Worm (Caenorhabditis elegans) whole organism, early embryonic: Measurements from ENCODE around the gene Y39G8B.9.

Experiments used
- B0310.2 ChIP-seq: sonication (generic microtip); optimal IDR thresholded peaks from 2 replicates; lab custom pipeline; 2016; ENCODE audit warnings: mild to moderate bottlenecking, missing genetic modification characterization, missing compliant biosample characterization
- F13C5.2 ChIP-seq: sonication (generic microtip); optimal IDR thresholded peaks from 2 replicates; lab custom pipeline; 2017; ENCODE audit warnings: mild to moderate bottlenecking, missing genetic modification characterization, inconsistent platforms, missing compliant biosample characterization
- aly-1 ChIP-seq: sonication (generic microtip); optimal IDR thresholded peaks from 2 replicates; lab custom pipeline; 2016; ENCODE audit warnings: missing genetic modification characterization, missing compliant biosample characterization
- ama-1 ChIP-seq: fragments of 150-350 bp; optimal IDR thresholded peaks from 2 replicates; lab custom pipeline; 2014
- ceh-13 ChIP-seq: fragments of 200-800 bp; sonication (Bioruptor generic); optimal IDR thresholded peaks from 2 replicates; lab custom pipeline; 2018; ENCODE audit warnings: mild to moderate bottlenecking, missing genetic modification characterization, missing compliant biosample characterization
- ceh-36 ChIP-seq: sonication (generic microtip); optimal IDR thresholded peaks from 2 replicates; lab custom pipeline; 2016; ENCODE audit warnings: missing genetic modification characterization, inconsistent platforms, missing compliant biosample characterization
- ets-7 ChIP-seq: sonication (generic microtip); optimal IDR thresholded peaks from 2 replicates; lab custom pipeline; 2016; ENCODE audit warnings: missing genotype, missing genetic modification characterization, missing compliant biosample characterization
- flt-1 ChIP-seq: fragments of 200-800 bp; sonication (Bioruptor generic); IDR thresholded peaks from 2 replicates; pipeline ENCODE4 v1.3.6; 2022; ENCODE audit warnings: missing genetic modification characterization, missing compliant biosample characterization
- hmbx-1 ChIP-seq: sonication (generic microtip); optimal IDR thresholded peaks from 2 replicates; lab custom pipeline; 2016; ENCODE audit warnings: mild to moderate bottlenecking, missing genetic modification characterization, missing compliant biosample characterization
- hmg-4 ChIP-seq: fragments of 200-800 bp; sonication (Bioruptor generic); optimal IDR thresholded peaks from 2 replicates; lab custom pipeline; 2018; ENCODE audit warnings: mild to moderate bottlenecking, missing genetic modification characterization, missing compliant biosample characterization
- hnd-1 ChIP-seq: sonication (generic microtip); optimal IDR thresholded peaks from 2 replicates; lab custom pipeline; 2016; ENCODE audit warnings: missing genetic modification characterization, missing compliant biosample characterization
- pes-1 ChIP-seq: fragments of 200-800 bp; sonication (Bioruptor generic); IDR thresholded peaks from 2 replicates; pipeline ENCODE4 v1.3.6; 2022; ENCODE audit warnings: missing genetic modification reagents, missing genetic modification characterization, missing compliant biosample characterization
- scrt-1 ChIP-seq: fragments of 200-800 bp; sonication (Bioruptor generic); IDR thresholded peaks from 2 replicates; pipeline ENCODE4 v1.3.6; 2022; ENCODE audit warnings: missing genetic modification characterization, missing compliant biosample characterization
- sea-1 ChIP-seq: fragments of 200-800 bp; sonication (Bioruptor generic); conservative IDR thresholded peaks from 2 replicates; pipeline ENCODE4 v1.3.6; 2022; ENCODE audit warnings: missing genetic modification characterization, missing compliant biosample characterization
- tbx-11 ChIP-seq: fragments of 200-800 bp; sonication (Bioruptor generic); IDR thresholded peaks from 2 replicates; pipeline ENCODE4 v1.3.6; 2022; ENCODE audit warnings: missing genetic modification characterization, missing compliant biosample characterization
- tbx-37 ChIP-seq: fragments of 200-800 bp; sonication (Bioruptor generic); conservative IDR thresholded peaks from 2 replicates; pipeline ENCODE4 v1.3.6; 2022; ENCODE audit warnings: missing genetic modification reagents, missing genetic modification characterization, missing compliant biosample characterization
- tra-4 ChIP-seq: sonication (generic microtip); optimal IDR thresholded peaks from 2 replicates; lab custom pipeline; 2017; ENCODE audit warnings: missing genetic modification characterization, missing compliant biosample characterization

The Y39G8B.9 gene

ce11 chrII:13981097-13981496, at the start of gene Y39G8B.9:
Gene Y39G8B.9, plus strand, starts transcription at chrII:13981365.
- TF ChIP-seq tbx-37, result no peak
- TF ChIP-seq pes-1, result no peak
- TF ChIP-seq aly-1 (tag; lab: Kevin White, UChicago), result no peak
- no peak for TF ChIP-seq ama-1 (lab: Kevin White, UChicago)
- TF ChIP-seq scrt-1 (GFP tag; lab: Robert Waterston, UW), result no peak

ce11 chrII:13931944-13932343, 49.2 kb upstream of the Y39G8B.9 start, which contains the start of gene hot-3:
Gene hot-3, minus strand, starts transcription at chrII:13932044.
- TF ChIP-seq tbx-37, result no peak

- TF ChIP-seq scrt-1 (GFP tag; lab: Robert Waterston, UW), result no peak
- TF ChIP-seq hmbx-1, result no peak
- TF ChIP-seq F13C5.2 (tag; lab: Kevin White, UChicago), result no peak
- no peak for TF ChIP-seq ama-1 (lab: Kevin White, UChicago)
- no peak for TF ChIP-seq tra-4
- TF ChIP-seq hmg-4 (GFP tag; lab: Kevin White, UChicago), result no peak
- TF ChIP-seq tbx-37, result no peak
- TF ChIP-seq aly-1 (tag; lab: Kevin White, UChicago), result no peak
- no peak for TF ChIP-seq pes-1
- TF ChIP-seq hnd-1, result no peak
- no peak for TF ChIP-seq ets-7 (tag; lab: Kevin White, UChicago)
- no peak for TF ChIP-seq B0310.2 (tag; lab: Kevin White, UChicago)
- TF ChIP-seq tbx-11 (GFP tag; lab: Robert Waterston, UW), result no peak
- no peak for TF ChIP-seq ceh-36
- no peak for TF ChIP-seq sea-1
- no peak for TF ChIP-seq ceh-13 (GFP tag; lab: Kevin White, UChicago)
- no peak for TF ChIP-seq flt-1
These were observed 47.6 kb upstream of the Y39G8B.9 start for ce11 chrII:13933534-13933933.

ce11 chrII:13935907-13936306, 45.3 kb upstream of the Y39G8B.9 start:
- no peak for TF ChIP-seq sea-1
- TF ChIP-seq ceh-13 (GFP tag; lab: Kevin White, UChicago), result no peak
- no peak for TF ChIP-seq B0310.2 (tag; lab: Kevin White, UChicago)
- TF ChIP-seq hmbx-1, result no peak
- no peak for TF ChIP-seq hnd-1
- TF ChIP-seq ceh-36, result no peak
- TF ChIP-seq ets-7 (tag; lab: Kevin White, UChicago), result no peak
- no peak for TF ChIP-seq ama-1 (lab: Kevin White, UChicago)
- no peak for TF ChIP-seq tbx-37
- TF ChIP-seq hmg-4 (GFP tag; lab: Kevin White, UChicago), result no peak
- no peak for TF ChIP-seq scrt-1 (GFP tag; lab: Robert Waterston, UW)

- TF ChIP-seq ets-7 (tag; lab: Kevin White, UChicago) (no peak), flt-1 (no peak), aly-1 (tag; lab: Kevin White, UChicago) (no peak), hnd-1 (no peak), tbx-37 (no peak), ceh-13 (GFP tag; lab: Kevin White, UChicago) (no peak), hmbx-1 (no peak), F13C5.2 (tag; lab: Kevin White, UChicago) (no peak), B0310.2 (tag; lab: Kevin White, UChicago) (no peak), pes-1 (no peak), tbx-11 (GFP tag; lab: Robert Waterston, UW) (no peak), ama-1 (lab: Kevin White, UChicago) (no peak)
These were observed 42.9 kb upstream of the Y39G8B.9 start for ce11 chrII:13938290-13938689.

ce11 chrII:13939531-13939930, 41.6 kb upstream of the Y39G8B.9 start, which contains the start of gene W07G1.1:
Gene W07G1.1, minus strand, starts transcription at chrII:13939631.
- TF ChIP-seq ama-1 (lab: Kevin White, UChicago), result no peak

ce11 chrII:13945527-13945926, 35.6 kb upstream of the Y39G8B.9 start:
- TF ChIP-seq hnd-1 (no peak), B0310.2 (tag; lab: Kevin White, UChicago) (no peak), hmbx-1 (no peak), tbx-37 (no peak), sea-1 (no peak), tbx-11 (GFP tag; lab: Robert Waterston, UW) (no peak), ceh-36 (no peak), flt-1 (no peak), ceh-13 (GFP tag; lab: Kevin White, UChicago) (no peak), tra-4 (no peak), scrt-1 (GFP tag; lab: Robert Waterston, UW) (no peak), pes-1 (no peak), hmg-4 (GFP tag; lab: Kevin White, UChicago) (no peak)

ce11 chrII:13949290-13949689, 31.9 kb upstream of the Y39G8B.9 start, which contains the start of gene sre-44:
Gene sre-44, plus strand, starts transcription at chrII:13949590.
- TF ChIP-seq tbx-37 (no peak), aly-1 (tag; lab: Kevin White, UChicago) (no peak), ama-1 (lab: Kevin White, UChicago) (no peak), flt-1 (no peak), ceh-36 (no peak), tra-4 (no peak), pes-1 (no peak), B0310.2 (tag; lab: Kevin White, UChicago) (no peak), scrt-1 (GFP tag; lab: Robert Waterston, UW) (no peak), ets-7 (tag; lab: Kevin White, UChicago) (no peak), tbx-11 (GFP tag; lab: Robert Waterston, UW) (no peak), ceh-13 (GFP tag; lab: Kevin White, UChicago) (no peak), hmg-4 (GFP tag; lab: Kevin White, UChicago) (no peak)

ce11 chrII:13951986-13952385, 29.2 kb upstream of the Y39G8B.9 start:
- TF ChIP-seq sea-1, result no peak
- TF ChIP-seq ama-1 (lab: Kevin White, UChicago), result no peak
- no peak for TF ChIP-seq tbx-11 (GFP tag; lab: Robert Waterston, UW)
- TF ChIP-seq B0310.2 (tag; lab: Kevin White, UChicago), result no peak
